Fruit fly (Drosophila melanogaster) whole organism, embryonic: ENCODE measurements around the gene lobo.

Experiments used
- ATbp ChIP-seq: fragments of 200-800 bp; sonication (Bioruptor generic); optimal IDR thresholded peaks from 2 replicates; lab custom pipeline; 2017; ENCODE audit warnings: missing biosample characterization, mild to moderate bottlenecking, missing genetic modification characterization, missing genetic modification reagents
- Blimp-1 ChIP-seq: fragments of 200-800 bp; sonication (Bioruptor generic); optimal IDR thresholded peaks from 3 replicates; lab custom pipeline; 2018; ENCODE audit warnings: missing biosample characterization, missing genetic modification characterization, mild to moderate bottlenecking, moderate library complexity, missing genetic modification reagents
- CG11696 ChIP-seq: fragments of 200-800 bp; sonication (Bioruptor generic); IDR thresholded peaks from 2 replicates; pipeline ENCODE4 v1.3.6; 2022; ENCODE audit warnings: missing biosample characterization, missing genetic modification characterization
- CG12659 ChIP-seq: fragments of 200-800 bp; sonication (Bioruptor generic); optimal IDR thresholded peaks from 3 replicates; lab custom pipeline; 2017; ENCODE audit warnings: mild to moderate bottlenecking, missing biosample characterization, missing genetic modification reagents, missing genetic modification characterization
- CG13287 ChIP-seq: fragments of 200-800 bp; sonication (Bioruptor generic); IDR thresholded peaks from 2 replicates; pipeline ENCODE4 v1.3.6; 2022; ENCODE audit warnings: missing biosample characterization, missing genetic modification characterization; ENCODE audit not compliant: partially characterized antibody
- CG1647 ChIP-seq: fragments of 200-800 bp; sonication (Bioruptor generic); optimal IDR thresholded peaks from 3 replicates; lab custom pipeline; 2016; ENCODE audit warnings: missing biosample characterization, missing genetic modification characterization
- CG17359 ChIP-seq: fragments of 200-800 bp; sonication (Bioruptor generic); optimal IDR thresholded peaks from 3 replicates; lab custom pipeline; 2018; ENCODE audit warnings: missing biosample characterization, mild to moderate bottlenecking, missing genetic modification characterization, moderate library complexity
- CG17912 ChIP-seq: fragments of 200-800 bp; sonication (Bioruptor generic); optimal IDR thresholded peaks from 2 replicates; lab custom pipeline; 2018; ENCODE audit warnings: missing biosample characterization, mild to moderate bottlenecking, missing genetic modification characterization
- CG2875 ChIP-seq: fragments of 200-800 bp; sonication (Bioruptor generic); optimal IDR thresholded peaks from 2 replicates; lab custom pipeline; 2017; ENCODE audit warnings: missing biosample characterization, mild to moderate bottlenecking, missing genetic modification characterization, missing genetic modification reagents
- CG32772 ChIP-seq: fragments of 200-800 bp; sonication (Bioruptor generic); IDR thresholded peaks from 2 replicates; pipeline ENCODE4 v1.3.6; 2022; ENCODE audit warnings: missing biosample characterization, missing genetic modification characterization
- CG34376 ChIP-seq: fragments of 200-800 bp; sonication (Bioruptor generic); optimal IDR thresholded peaks from 2 replicates; lab custom pipeline; 2018; ENCODE audit warnings: missing biosample characterization, mild to moderate bottlenecking, missing genetic modification characterization
- CG7372 ChIP-seq: fragments of 200-800 bp; sonication (Bioruptor generic); IDR thresholded peaks from 2 replicates; pipeline ENCODE4 v1.3.6; 2022; ENCODE audit warnings: missing biosample characterization, missing genetic modification characterization
- CHES-1-like ChIP-seq: fragments of 200-800 bp; sonication (Bioruptor generic); optimal IDR thresholded peaks from 2 replicates; lab custom pipeline; 2016; ENCODE audit warnings: missing biosample characterization, missing genetic modification characterization
- Dad ChIP-seq: fragments of 200-800 bp; sonication (Bioruptor generic); optimal IDR thresholded peaks from 3 replicates; lab custom pipeline; 2016; ENCODE audit warnings: missing biosample characterization, missing genetic modification characterization
- Dip2 ChIP-seq: fragments of 200-800 bp; sonication (Bioruptor generic); IDR thresholded peaks from 2 replicates; pipeline ENCODE4 v1.3.6; 2022; ENCODE audit warnings: missing biosample characterization, missing genetic modification characterization
- Dip3 ChIP-seq: fragments of 200-800 bp; sonication (Bioruptor generic); optimal IDR thresholded peaks from 3 replicates; lab custom pipeline; 2016; ENCODE audit warnings: missing biosample characterization, missing genetic modification characterization
- ERR ChIP-seq: fragments of 200-800 bp; sonication (Bioruptor generic); optimal IDR thresholded peaks from 2 replicates; lab custom pipeline; 2016; ENCODE audit warnings: missing biosample characterization, missing genetic modification characterization
- HHEX ChIP-seq: fragments of 200-800 bp; sonication (Bioruptor generic); optimal IDR thresholded peaks from 3 replicates; lab custom pipeline; 2017; ENCODE audit warnings: missing biosample characterization, mild to moderate bottlenecking, missing genetic modification characterization, missing genetic modification reagents
- HLH4C ChIP-seq: fragments of 200-800 bp; sonication (Bioruptor generic); IDR thresholded peaks from 3 replicates; pipeline ENCODE4 v1.3.6; 2022; ENCODE audit warnings: missing biosample characterization, missing genetic modification characterization; ENCODE audit not compliant: partially characterized antibody
- HLH54F ChIP-seq: fragments of 200-800 bp; sonication (Bioruptor generic); optimal IDR thresholded peaks from 3 replicates; lab custom pipeline; 2016; ENCODE audit warnings: missing biosample characterization, missing genetic modification characterization
- HLHmδ ChIP-seq: fragments of 200-800 bp; sonication (Bioruptor generic); optimal IDR thresholded peaks from 2 replicates; lab custom pipeline; 2018; ENCODE audit warnings: missing biosample characterization, mild to moderate bottlenecking, missing genetic modification characterization, moderate library complexity
- Hand ChIP-seq: fragments of 200-800 bp; sonication (Bioruptor generic); optimal IDR thresholded peaks from 2 replicates; lab custom pipeline; 2017; ENCODE audit warnings: mild to moderate bottlenecking, missing biosample characterization, missing genetic modification reagents, missing genetic modification characterization
- HmgZ ChIP-seq: fragments of 200-800 bp; sonication (Bioruptor generic); optimal IDR thresholded peaks from 2 replicates; lab custom pipeline; 2018; ENCODE audit warnings: missing biosample characterization, mild to moderate bottlenecking, missing genetic modification characterization
- Hsf ChIP-seq: fragments of 200-800 bp; sonication (Bioruptor generic); optimal IDR thresholded peaks from 3 replicates; lab custom pipeline; 2016; ENCODE audit warnings: missing biosample characterization, missing genetic modification characterization
- Nf-YB ChIP-seq: fragments of 200-800 bp; sonication (Bioruptor generic); optimal IDR thresholded peaks from 3 replicates; lab custom pipeline; 2019; ENCODE audit warnings: missing biosample characterization, mild to moderate bottlenecking, missing genetic modification characterization, moderate library complexity
- PHDP ChIP-seq: fragments of 200-800 bp; sonication (Bioruptor generic); optimal IDR thresholded peaks from 3 replicates; lab custom pipeline; 2018; ENCODE audit warnings: missing biosample characterization, mild to moderate bottlenecking, missing genetic modification characterization, moderate library complexity
- Rx ChIP-seq: fragments of 200-800 bp; sonication (Bioruptor generic); IDR thresholded peaks from 2 replicates; pipeline ENCODE4 v1.3.6; 2022; ENCODE audit warnings: missing biosample characterization, missing genetic modification characterization
- Spps ChIP-seq: fragments of 200-800 bp; sonication (Bioruptor generic); optimal IDR thresholded peaks from 2 replicates; lab custom pipeline; 2018; ENCODE audit warnings: missing biosample characterization, mild to moderate bottlenecking, missing genetic modification characterization
- Sry-δ ChIP-seq: fragments of 200-800 bp; sonication (Bioruptor generic); optimal IDR thresholded peaks from 2 replicates; lab custom pipeline; 2016; ENCODE audit warnings: missing biosample characterization, missing genetic modification characterization
- Taf1 ChIP-seq: fragments of 200-800 bp; sonication (Bioruptor generic); IDR thresholded peaks from 2 replicates; pipeline ENCODE4 v1.3.6; 2022; ENCODE audit warnings: missing biosample characterization, missing genetic modification characterization
- Tbp ChIP-seq: fragments of >200 bp; optimal IDR thresholded peaks from 2 replicates; lab custom pipeline; 2018; ENCODE audit warnings: missing biosample characterization, missing genetic modification characterization
- Vsx1 ChIP-seq: fragments of 200-800 bp; sonication (Bioruptor generic); optimal IDR thresholded peaks from 2 replicates; lab custom pipeline; 2017; ENCODE audit warnings: missing biosample characterization, mild to moderate bottlenecking, missing genetic modification characterization, missing genetic modification reagents
- Xrp1 ChIP-seq: fragments of 200-800 bp; sonication (Bioruptor generic); IDR thresholded peaks from 2 replicates; pipeline ENCODE4 v1.3.6; 2022; ENCODE audit warnings: missing biosample characterization, missing genetic modification characterization
- ac ChIP-seq: fragments of 200-800 bp; sonication (Bioruptor generic); optimal IDR thresholded peaks from 3 replicates; lab custom pipeline; 2017; ENCODE audit warnings: missing biosample characterization, mild to moderate bottlenecking, missing genetic modification characterization
- ap ChIP-seq: fragments of 200-800 bp; sonication (Bioruptor generic); IDR thresholded peaks from 2 replicates; pipeline ENCODE4 v1.3.6; 2022; ENCODE audit warnings: missing biosample characterization, missing genetic modification characterization
- bcd ChIP-seq: fragments of 200-800 bp; sonication (Bioruptor generic); optimal IDR thresholded peaks from 2 replicates; lab custom pipeline; 2017; ENCODE audit warnings: missing biosample characterization, mild to moderate bottlenecking, missing genetic modification characterization
- chn ChIP-seq: fragments of 200-800 bp; sonication (Bioruptor generic); optimal IDR thresholded peaks from 2 replicates; lab custom pipeline; 2016; ENCODE audit warnings: missing biosample characterization, missing genetic modification characterization
- cwo ChIP-seq: fragments of 200-800 bp; sonication (Bioruptor generic); optimal IDR thresholded peaks from 3 replicates; lab custom pipeline; 2017; ENCODE audit warnings: missing biosample characterization, missing genetic modification characterization, mild to moderate bottlenecking, moderate library complexity, missing genetic modification reagents
- fd64A ChIP-seq: fragments of 200-800 bp; sonication (Bioruptor generic); optimal IDR thresholded peaks from 3 replicates; lab custom pipeline; 2018; ENCODE audit warnings: missing biosample characterization, mild to moderate bottlenecking, missing genetic modification characterization
- ftz-f1 ChIP-seq: fragments of 200-800 bp; sonication (Bioruptor generic); optimal IDR thresholded peaks from 2 replicates; lab custom pipeline; 2016; ENCODE audit warnings: missing biosample characterization, missing genetic modification characterization
- gcm2 ChIP-seq: fragments of 200-800 bp; sonication (Bioruptor generic); optimal IDR thresholded peaks from 2 replicates; lab custom pipeline; 2016; ENCODE audit warnings: missing biosample characterization, missing genetic modification characterization
- her ChIP-seq: fragments of 200-800 bp; sonication (Bioruptor generic); optimal IDR thresholded peaks from 2 replicates; lab custom pipeline; 2016; ENCODE audit warnings: missing biosample characterization, missing genetic modification characterization
- kni ChIP-seq: fragments of 200-800 bp; sonication (Bioruptor generic); optimal IDR thresholded peaks from 3 replicates; lab custom pipeline; 2017; ENCODE audit warnings: mild to moderate bottlenecking, missing biosample characterization, missing genetic modification reagents, missing genetic modification characterization
- onecut ChIP-seq: fragments of 200-800 bp; sonication (Bioruptor generic); IDR thresholded peaks from 2 replicates; pipeline ENCODE4 v1.3.6; 2022; ENCODE audit warnings: missing biosample characterization, missing genetic modification characterization
- p53 ChIP-seq: fragments of 200-800 bp; sonication (Bioruptor generic); optimal IDR thresholded peaks from 2 replicates; lab custom pipeline; 2016; ENCODE audit warnings: missing biosample characterization, missing genetic modification characterization
- pita ChIP-seq: fragments of 200-800 bp; sonication (Bioruptor generic); optimal IDR thresholded peaks from 2 replicates; lab custom pipeline; 2017; ENCODE audit warnings: missing biosample characterization, mild to moderate bottlenecking, missing genetic modification characterization
- shn ChIP-seq: fragments of 200-800 bp; sonication (Bioruptor generic); optimal IDR thresholded peaks from 3 replicates; lab custom pipeline; 2016; ENCODE audit warnings: missing biosample characterization, missing genetic modification characterization
- tna ChIP-seq: fragments of 200-800 bp; sonication (Bioruptor generic); IDR thresholded peaks from 2 replicates; pipeline ENCODE4 v1.3.6; 2022; ENCODE audit warnings: missing biosample characterization, missing genetic modification characterization; ENCODE audit not compliant: partially characterized antibody
- toy ChIP-seq: fragments of 200-800 bp; sonication (Bioruptor generic); IDR thresholded peaks from 2 replicates; pipeline ENCODE4 v1.3.6; 2022; ENCODE audit warnings: missing biosample characterization, missing genetic modification characterization
- wdn ChIP-seq: fragments of 200-800 bp; sonication (Bioruptor generic); IDR thresholded peaks from 2 replicates; pipeline ENCODE4 v1.3.6; 2022; ENCODE audit warnings: missing biosample characterization, missing genetic modification characterization

The lobo gene

dm6 chr3R:25168259-25168972 lies 25.2 kb downstream of the lobo start (continued):
- TF ChIP-seq CHES-1-like (GFP tag; lab: Kevin White, UChicago) (no peak), chn (GFP tag; lab: Kevin White, UChicago) (no peak), Hand (GFP tag; lab: Kevin White, UChicago) (peak; percentile 31), gcm2 (no peak), Dip3 (GFP tag; lab: Kevin White, UChicago) (peak; percentile 32), shn (peak; percentile 42), onecut (GFP tag; lab: Robert Waterston, UW) (0 out of 2 replicates have a peak, but pooled peaks have one; percentile 20), HLHmδ (GFP tag; lab: Kevin White, UChicago) (no peak), Dip2 (GFP tag; lab: Robert Waterston, UW) (no peak), Nf-YB (no peak), CG13287 (GFP tag; lab: Robert Waterston, UW) (no peak), CG11696 (GFP tag; lab: Robert Waterston, UW) (no peak), CG7372 (GFP tag; lab: Robert Waterston, UW) (no peak), ac (GFP tag; lab: Kevin White, UChicago) (no peak), Dad (GFP tag; lab: Kevin White, UChicago) (no peak), p53 (GFP tag; lab: Kevin White, UChicago) (no peak), CG17359 (tag; lab: Kevin White, UChicago) (peak; percentile 46), fd64A (no peak), Taf1 (GFP tag; lab: Robert Waterston, UW) (no peak), Sry-δ (GFP tag; lab: Kevin White, UChicago) (no peak), HmgZ (no peak), Spps (tag; lab: Kevin White, UChicago) (no peak), Rx (GFP tag; lab: Robert Waterston, UW) (no peak), CG1647 (GFP tag; lab: Kevin White, UChicago) (no peak), ERR (no peak), HHEX (GFP tag; lab: Kevin White, UChicago) (peak; percentile 49), toy (GFP tag; lab: Robert Waterston, UW) (no peak), kni (GFP tag; lab: Kevin White, UChicago) (no peak), tna (GFP tag; lab: Robert Waterston, UW) (no peak), Hsf (GFP tag; lab: Kevin White, UChicago) (peak; percentile 31), CG17912 (GFP tag; lab: Kevin White, UChicago) (no peak), HLH4C (GFP tag; lab: Robert Waterston, UW) (no peak), CG34376 (GFP tag; lab: Kevin White, UChicago) (peak; percentile 41), Blimp-1 (GFP tag; lab: Kevin White, UChicago) (peak; percentile 36), ap (GFP tag; lab: Robert Waterston, UW) (no peak), her (no peak), ATbp (GFP tag; lab: Kevin White, UChicago) (no peak), HLH54F (GFP tag; lab: Kevin White, UChicago) (peak; percentile 45), bcd (peak; percentile 43), Xrp1 (GFP tag; lab: Robert Waterston, UW) (peak; percentile 51; the same call in 1 of the 2 replicates), cwo (GFP tag; lab: Kevin White, UChicago) (peak; percentile 36), CG12659 (GFP tag; lab: Kevin White, UChicago) (peak; percentile 19), ftz-f1 (GFP tag; lab: Kevin White, UChicago) (no peak), wdn (GFP tag; lab: Robert Waterston, UW) (no peak), CG2875 (GFP tag; lab: Kevin White, UChicago) (no peak), pita (no peak), CG32772 (GFP tag; lab: Robert Waterston, UW) (0 out of 2 replicates have a peak, but pooled peaks have one; percentile 34), Vsx1 (GFP tag; lab: Kevin White, UChicago) (no peak), PHDP (tag; lab: Kevin White, UChicago) (peak; percentile 26), Tbp (no peak)
